Worm (Caenorhabditis elegans) whole organism, young adult: ENCODE data around the gene cya-1.

Source experiments
- B0019.2 ChIP-seq: fragments of 200-800 bp; sonication (Bioruptor generic); conservative IDR thresholded peaks from 2 replicates; pipeline ENCODE4 v1.3.6; 2022; ENCODE audit warnings: missing genetic modification reagents, missing genetic modification characterization, missing compliant biosample characterization
- B0261.1 ChIP-seq: sonication (generic microtip); optimal IDR thresholded peaks from 2 replicates; lab custom pipeline; 2016; ENCODE audit warnings: mild to moderate bottlenecking, missing genetic modification characterization, moderate library complexity, missing compliant biosample characterization
- D2030.7 ChIP-seq: fragments of 200-800 bp; sonication (Bioruptor generic); IDR thresholded peaks from 2 replicates; pipeline ENCODE4 v1.3.6; 2022; ENCODE audit warnings: missing genetic modification reagents, missing genetic modification characterization, missing compliant biosample characterization
- F10E7.11 ChIP-seq: sonication (generic microtip); optimal IDR thresholded peaks from 2 replicates; lab custom pipeline; 2017; ENCODE audit warnings: mild to moderate bottlenecking, missing genetic modification characterization, moderate library complexity, missing compliant biosample characterization
- F22D6.2 ChIP-seq: sonication (generic microtip); optimal IDR thresholded peaks from 2 replicates; lab custom pipeline; 2016; ENCODE audit warnings: mild to moderate bottlenecking, missing genetic modification characterization, missing compliant biosample characterization
- F23B12.7 ChIP-seq: sonication (generic microtip); optimal IDR thresholded peaks from 2 replicates; lab custom pipeline; 2017; ENCODE audit warnings: missing genetic modification characterization, mild to moderate bottlenecking, missing compliant biosample characterization, antibody characterized with exemption, moderate library complexity; ENCODE audit not compliant: insufficient read depth
- F57A8.1 ChIP-seq: fragments of 200-800 bp; sonication (Bioruptor generic); optimal IDR thresholded peaks from 2 replicates; lab custom pipeline; 2018; ENCODE audit warnings: mild to moderate bottlenecking, missing genetic modification characterization, moderate library complexity, missing compliant biosample characterization
- T07F8.4 ChIP-seq: sonication (generic microtip); optimal IDR thresholded peaks from 2 replicates; lab custom pipeline; 2016; ENCODE audit warnings: mild to moderate bottlenecking, missing genetic modification characterization, moderate library complexity, missing compliant biosample characterization
- T26A5.8 ChIP-seq: sonication (generic microtip); optimal IDR thresholded peaks from 2 replicates; lab custom pipeline; 2016; ENCODE audit warnings: missing genetic modification characterization, missing compliant biosample characterization
- Y53G8AR.9 ChIP-seq: fragments of 200-800 bp; sonication (Bioruptor generic); conservative IDR thresholded peaks from 2 replicates; pipeline ENCODE4 v1.3.6; 2022; ENCODE audit warnings: missing genetic modification reagents, missing genetic modification characterization, missing compliant biosample characterization
- Y56A3A.18 ChIP-seq: fragments of 200-800 bp; sonication (Bioruptor generic); IDR thresholded peaks from 2 replicates; pipeline ENCODE4 v1.3.6; 2022; ENCODE audit warnings: missing genetic modification reagents, missing genetic modification characterization, missing compliant biosample characterization
- Y79H2A.3 ChIP-seq: fragments of 200-800 bp; sonication (Bioruptor generic); conservative IDR thresholded peaks from 2 replicates; pipeline ENCODE4 v1.3.6; 2022; ENCODE audit warnings: missing genetic modification reagents, missing genetic modification characterization, missing compliant biosample characterization
- Y95B8A.8 ChIP-seq: fragments of 200-800 bp; sonication (Bioruptor generic); IDR thresholded peaks from 2 replicates; pipeline ENCODE4 v1.3.6; 2022; ENCODE audit warnings: missing genetic modification reagents, missing genetic modification characterization, missing compliant biosample characterization
- ZK185.1 ChIP-seq: sonication (generic microtip); optimal IDR thresholded peaks from 2 replicates; lab custom pipeline; 2016; ENCODE audit warnings: mild to moderate bottlenecking, missing genetic modification characterization, missing compliant biosample characterization; ENCODE audit not compliant: poor library complexity, severe bottlenecking
- attf-5 ChIP-seq: fragments of 200-800 bp; sonication (Bioruptor generic); optimal IDR thresholded peaks from 2 replicates; lab custom pipeline; 2018; ENCODE audit warnings: mild to moderate bottlenecking, missing genetic modification characterization, missing compliant biosample characterization
- cebp-2 ChIP-seq: fragments of 200-800 bp; sonication (Bioruptor generic); IDR thresholded peaks from 2 replicates; pipeline ENCODE4 v1.3.6; 2022; ENCODE audit warnings: missing genetic modification characterization, missing compliant biosample characterization
- ceh-40 ChIP-seq: fragments of 200-800 bp; sonication (Bioruptor generic); IDR thresholded peaks from 2 replicates; pipeline ENCODE4 v1.3.6; 2022; ENCODE audit warnings: missing genetic modification characterization, missing compliant biosample characterization
- ceh-91 ChIP-seq: fragments of 200-800 bp; sonication (Bioruptor generic); IDR thresholded peaks from 2 replicates; pipeline ENCODE4 v1.3.6; 2022; ENCODE audit warnings: missing genetic modification reagents, missing genetic modification characterization, missing compliant biosample characterization
- chd-7 ChIP-seq: sonication (generic microtip); optimal IDR thresholded peaks from 2 replicates; lab custom pipeline; 2016; ENCODE audit warnings: mild to moderate bottlenecking, missing genetic modification characterization, moderate library complexity, missing compliant biosample characterization
- die-1 ChIP-seq: sonication (generic microtip); optimal IDR thresholded peaks from 2 replicates; lab custom pipeline; 2016; ENCODE audit warnings: missing genotype, mild to moderate bottlenecking, missing genetic modification characterization, missing compliant biosample characterization
- dox-1 ChIP-seq: fragments of 200-800 bp; sonication (Bioruptor generic); IDR thresholded peaks from 2 replicates; pipeline ENCODE4 v1.3.6; 2022; ENCODE audit warnings: missing genetic modification reagents, missing genetic modification characterization, missing compliant biosample characterization
- dpff-1 ChIP-seq: sonication (generic microtip); optimal IDR thresholded peaks from 2 replicates; lab custom pipeline; 2017; ENCODE audit warnings: mild to moderate bottlenecking, missing genetic modification characterization, missing compliant biosample characterization
- efl-1 ChIP-seq: fragments of 150-350 bp; optimal IDR thresholded peaks from 2 replicates; lab custom pipeline; 2014; ENCODE audit warnings: missing biosample characterization, missing genetic modification reagents, missing genetic modification characterization
- egl-44 ChIP-seq: fragments of 200-800 bp; sonication (Bioruptor generic); IDR thresholded peaks from 2 replicates; pipeline ENCODE4 v1.3.6; 2022; ENCODE audit warnings: missing genetic modification reagents, missing genetic modification characterization, missing compliant biosample characterization
- egrh-3 ChIP-seq: fragments of 200-800 bp; sonication (Bioruptor generic); IDR thresholded peaks from 2 replicates; pipeline ENCODE4 v1.3.6; 2022; ENCODE audit warnings: missing genetic modification reagents, missing genetic modification characterization, missing compliant biosample characterization
- ets-4 ChIP-seq: fragments of 200-800 bp; sonication (Bioruptor generic); optimal IDR thresholded peaks from 2 replicates; lab custom pipeline; 2018; ENCODE audit warnings: mild to moderate bottlenecking, missing genetic modification characterization, missing compliant biosample characterization
- hlh-26 ChIP-seq: fragments of 200-800 bp; sonication (Bioruptor generic); conservative IDR thresholded peaks from 2 replicates; pipeline ENCODE4 v1.3.6; 2022; ENCODE audit warnings: missing genetic modification reagents, missing genetic modification characterization, missing compliant biosample characterization
- hmg-1.2 ChIP-seq: fragments of 200-800 bp; sonication (Bioruptor generic); IDR thresholded peaks from 2 replicates; pipeline ENCODE4 v1.3.6; 2022; ENCODE audit warnings: missing genetic modification reagents, missing genetic modification characterization, missing compliant biosample characterization
- hrde-1 ChIP-seq: sonication (generic microtip); optimal IDR thresholded peaks from 2 replicates; lab custom pipeline; 2016; ENCODE audit warnings: missing genetic modification characterization, mild to moderate bottlenecking, missing compliant biosample characterization, moderate library complexity, missing genotype, missing genetic modification reagents, borderline replicate concordance
- let-526 ChIP-seq: fragments of 200-800 bp; sonication (Bioruptor generic); IDR thresholded peaks from 2 replicates; pipeline ENCODE4 v1.3.6; 2022; ENCODE audit warnings: missing genetic modification reagents, missing genetic modification characterization, missing compliant biosample characterization
- lin-26 ChIP-seq: fragments of 200-800 bp; sonication (Bioruptor generic); IDR thresholded peaks from 2 replicates; pipeline ENCODE4 v1.3.6; 2022; ENCODE audit warnings: missing genetic modification reagents, missing genetic modification characterization, missing compliant biosample characterization
- lin-54 ChIP-seq: fragments of 200-800 bp; sonication (Bioruptor generic); optimal IDR thresholded peaks from 2 replicates; lab custom pipeline; 2018; ENCODE audit warnings: mild to moderate bottlenecking, missing genetic modification characterization, missing compliant biosample characterization
- lir-1 ChIP-seq: fragments of 200-800 bp; sonication (Bioruptor generic); conservative IDR thresholded peaks from 2 replicates; pipeline ENCODE4 v1.3.6; 2022; ENCODE audit warnings: missing genetic modification reagents, missing genetic modification characterization, missing compliant biosample characterization
- lsl-1 ChIP-seq: fragments of 200-800 bp; sonication (Bioruptor generic); optimal IDR thresholded peaks from 2 replicates; lab custom pipeline; 2018; ENCODE audit warnings: mild to moderate bottlenecking, missing genetic modification characterization, moderate library complexity, missing compliant biosample characterization
- madf-3 ChIP-seq: fragments of 200-800 bp; sonication (Bioruptor generic); IDR thresholded peaks from 2 replicates; pipeline ENCODE4 v1.3.6; 2022; ENCODE audit warnings: missing genetic modification reagents, missing genetic modification characterization, missing compliant biosample characterization
- madf-6 ChIP-seq: fragments of 200-800 bp; sonication (Bioruptor generic); IDR thresholded peaks from 2 replicates; pipeline ENCODE4 v1.3.6; 2022; ENCODE audit warnings: missing genetic modification reagents, missing genetic modification characterization, missing compliant biosample characterization
- pbrm-1 ChIP-seq: fragments of 200-800 bp; sonication (Bioruptor generic); IDR thresholded peaks from 2 replicates; pipeline ENCODE4 v1.3.6; 2022; ENCODE audit warnings: missing genetic modification reagents, missing genetic modification characterization, missing compliant biosample characterization
- pha-4 ChIP-seq: fragments of 150-350 bp; sonication (generic microtip); optimal IDR thresholded peaks from 2 replicates; lab custom pipeline; 2014; ENCODE audit warnings: missing biosample characterization, missing genetic modification reagents, missing genetic modification characterization
- rpc-1 ChIP-seq, 2 experiments: fragments of 150-350 bp in 1 of 2; sonication (generic microtip) in 1 of 2; optimal IDR thresholded peaks; 2 replicates each; lab custom pipeline; 2014 to 2018; ENCODE audit warnings: missing biosample characterization in 1 of 2, missing genetic modification characterization in 1 of 2, missing genetic modification reagents in 1 of 2, missing genotype in 1 of 2
- snpc-1.1 ChIP-seq: sonication (generic microtip); optimal IDR thresholded peaks from 2 replicates; lab custom pipeline; 2017; ENCODE audit warnings: missing genetic modification characterization, mild to moderate bottlenecking, missing compliant biosample characterization, antibody characterized with exemption, moderate library complexity, missing genotype, missing genetic modification reagents; ENCODE audit not compliant: insufficient read depth
- sptf-2 ChIP-seq: fragments of 200-800 bp; sonication (Bioruptor generic); optimal IDR thresholded peaks from 2 replicates; lab custom pipeline; 2018; ENCODE audit warnings: mild to moderate bottlenecking, missing genetic modification characterization, missing compliant biosample characterization
- tbx-9 ChIP-seq: sonication (generic microtip); optimal IDR thresholded peaks from 2 replicates; lab custom pipeline; 2016; ENCODE audit warnings: borderline replicate concordance, missing genetic modification characterization, inconsistent platforms, missing compliant biosample characterization
- tlf-1 ChIP-seq: fragments of 200-800 bp; sonication (Bioruptor generic); optimal IDR thresholded peaks from 2 replicates; lab custom pipeline; 2018; ENCODE audit warnings: mild to moderate bottlenecking, missing genetic modification characterization, missing compliant biosample characterization
- unc-130 ChIP-seq: sonication (generic microtip); optimal IDR thresholded peaks from 2 replicates; lab custom pipeline; 2016; ENCODE audit warnings: missing genetic modification reagents, missing genetic modification characterization, missing compliant biosample characterization
- zim-3 ChIP-seq: sonication (generic microtip); optimal IDR thresholded peaks from 2 replicates; lab custom pipeline; 2017; ENCODE audit warnings: mild to moderate bottlenecking, missing genetic modification characterization, moderate library complexity, missing compliant biosample characterization
- ztf-22 ChIP-seq: fragments of 200-800 bp; sonication (Bioruptor generic); optimal IDR thresholded peaks from 2 replicates; lab custom pipeline; 2018; ENCODE audit warnings: mild to moderate bottlenecking, missing genetic modification characterization, moderate library complexity, missing compliant biosample characterization
- ztf-25 ChIP-seq: fragments of 200-800 bp; sonication (Bioruptor generic); IDR thresholded peaks from 2 replicates; pipeline ENCODE4 v1.3.6; 2022; ENCODE audit warnings: missing genetic modification reagents, missing genetic modification characterization, missing compliant biosample characterization
- ztf-6 ChIP-seq: fragments of 200-800 bp; sonication (Bioruptor generic); IDR thresholded peaks from 2 replicates; pipeline ENCODE4 v1.3.6; 2022; ENCODE audit warnings: missing genetic modification reagents, missing genetic modification characterization, missing compliant biosample characterization

cya-1 gene

DNA sequence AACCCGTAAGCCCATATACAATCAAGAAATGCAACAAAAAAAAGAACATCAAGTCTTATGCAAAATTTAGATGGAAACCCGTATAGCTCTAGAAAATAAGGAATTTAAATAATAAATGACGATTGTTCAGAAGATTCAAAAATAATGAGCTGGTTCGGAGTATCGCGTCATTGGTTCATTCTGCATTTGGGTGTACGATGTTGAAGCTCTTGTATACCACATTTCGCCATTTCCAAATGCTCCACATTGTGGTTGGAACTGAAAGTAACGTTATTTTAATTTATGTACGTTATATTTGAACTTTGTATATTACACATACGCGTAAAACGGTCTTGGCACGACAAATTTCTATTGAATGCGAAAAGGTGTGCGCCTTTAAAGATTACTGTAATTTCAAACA is 48.8 kb downstream of the cya-1 start (continued):
- TF ChIP-seq T26A5.8 (tag; lab: Kevin White, UChicago) (no peak), F22D6.2 (tag; lab: Kevin White, UChicago) (no peak), chd-7 (no peak), tlf-1 (GFP tag; lab: Kevin White, UChicago) (peak; percentile 73), die-1 (tag; lab: Kevin White, UChicago) (no peak), ceh-91 (GFP tag; lab: Robert Waterston, UW) (no peak), lsl-1 (no peak), hrde-1 (tag; lab: Kevin White, UChicago) (peak; percentile 78), Y79H2A.3 (no peak), ceh-40 (GFP tag; lab: Robert Waterston, UW) (no peak), lin-26 (GFP tag; lab: Robert Waterston, UW) (0 out of 2 replicates have a peak, but pooled peaks have one; percentile 23), ztf-22 (GFP tag; lab: Kevin White, UChicago) (peak; percentile 45), egrh-3 (GFP tag; lab: Robert Waterston, UW) (no peak), F10E7.11 (tag; lab: Kevin White, UChicago) (no peak), T07F8.4 (tag; lab: Kevin White, UChicago) (no peak), egl-44 (no peak), hmg-1.2 (GFP tag; lab: Robert Waterston, UW) (peak; percentile 22; the same call in 1 of the 2 replicates), madf-6 (GFP tag; lab: Robert Waterston, UW) (peak; percentile 30; the same call in 1 of the 2 replicates), let-526 (no peak), F23B12.7 (tag; lab: Kevin White, UChicago) (no peak), ZK185.1 (tag; lab: Kevin White, UChicago) (no peak), madf-3 (GFP tag; lab: Robert Waterston, UW) (peak; percentile 77), snpc-1.1 (tag; lab: Kevin White, UChicago) (no peak), pbrm-1 (peak; percentile 58; the same call in 1 of the 2 replicates), sptf-2 (GFP tag; lab: Kevin White, UChicago) (no peak), Y53G8AR.9 (peak; percentile 91), dox-1 (GFP tag; lab: Robert Waterston, UW) (no peak; the same call in 1 of the 2 replicates), D2030.7 (GFP tag; lab: Robert Waterston, UW) (no peak), ztf-25 (GFP tag; lab: Robert Waterston, UW) (no peak), dpff-1 (tag; lab: Kevin White, UChicago) (no peak), hlh-26 (GFP tag; lab: Robert Waterston, UW) (no peak), Y95B8A.8 (peak; percentile 58; the same call in 1 of the 2 replicates), B0019.2 (GFP tag; lab: Robert Waterston, UW) (no peak), lir-1 (GFP tag; lab: Robert Waterston, UW) (no peak), cebp-2 (peak; percentile 88; the same call in 1 of the 2 replicates), efl-1 (GFP tag; lab: Kevin White, UChicago) (no peak), unc-130 (GFP tag; lab: Kevin White, UChicago) (peak; percentile 4), B0261.1 (tag; lab: Kevin White, UChicago) (no peak), Y56A3A.18 (GFP tag; lab: Robert Waterston, UW) (no peak), tbx-9 (tag; lab: Kevin White, UChicago) (no peak), ets-4 (GFP tag; lab: Kevin White, UChicago) (no peak), pha-4 (tag; lab: Kevin White, UChicago) (no peak), rpc-1 (optimal IDR thresholded peaks at IDR 0.05; lab: Kevin White, UChicago) (no peak), rpc-1 (tag; optimal IDR thresholded peaks at IDR 0.05; lab: Kevin White, UChicago) (no peak), lin-54 (GFP tag; lab: Kevin White, UChicago) (peak; percentile 53), ztf-6 (GFP tag; lab: Robert Waterston, UW) (no peak), F57A8.1 (GFP tag; lab: Kevin White, UChicago) (no peak), zim-3 (no peak), attf-5 (no peak)
